Fruit fly (Drosophila melanogaster): ENCODE results near the gene Lectin-galC1.

Gene Lectin-galC1

dm6 chr2L:19393703-19394210, 23.5 kb upstream of the Lectin-galC1 start, which contains the start of gene CG31798:
CG31798 (plus strand) TSS chr2L:19394160.
- TF ChIP-seq ttk (optimal IDR thresholded peaks at IDR 0.05) (no peak), Myc (optimal IDR thresholded peaks at IDR 0.05) (no peak), Sin3A (optimal IDR thresholded peaks at IDR 0.05) (no peak), insv (optimal IDR thresholded peaks at IDR 0.05) (no peak), h (optimal IDR thresholded peaks at IDR 0.05) (no peak), psq (optimal IDR thresholded peaks at IDR 0.05) (no peak)

DNA sequence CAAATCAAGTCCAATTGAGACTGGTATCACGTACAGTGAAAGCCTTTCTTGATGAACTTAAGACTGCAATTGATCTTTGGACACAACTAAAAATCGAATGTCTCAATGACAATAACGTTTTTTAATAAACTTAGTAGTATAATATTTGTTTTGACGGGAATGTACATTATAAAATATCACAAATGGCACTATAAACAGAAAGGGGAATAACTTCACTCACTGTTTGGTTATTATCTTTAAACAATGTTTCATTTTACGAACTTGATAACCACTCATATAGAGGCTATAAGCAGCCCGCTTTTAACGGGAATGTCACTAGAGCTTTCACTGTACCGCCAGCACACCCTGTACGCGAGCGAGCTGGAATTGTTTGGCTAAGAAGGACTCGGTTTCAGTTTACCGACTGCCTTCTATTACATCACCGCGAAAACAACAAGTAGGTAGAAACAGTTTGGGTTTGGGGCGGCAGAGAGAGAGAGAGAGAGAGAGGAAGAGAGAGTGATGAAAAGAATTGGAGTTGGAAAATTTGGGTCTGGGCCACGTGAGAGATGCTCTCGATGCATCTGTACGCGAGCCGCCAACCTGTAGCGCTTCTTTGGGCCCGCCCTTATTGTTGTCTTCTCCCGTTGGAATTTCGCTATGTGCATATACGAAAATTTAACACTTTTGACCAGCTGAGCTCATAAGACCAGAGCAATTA, 19.5 kb upstream of the Lectin-galC1 start:
- TF ChIP-seq psq (optimal IDR thresholded peaks at IDR 0.05) (no peak), Myc (optimal IDR thresholded peaks at IDR 0.05) (no peak), h (optimal IDR thresholded peaks at IDR 0.05) (no peak), Sin3A (optimal IDR thresholded peaks at IDR 0.05) (no peak), insv (optimal IDR thresholded peaks at IDR 0.05) (no peak), ttk (optimal IDR thresholded peaks at IDR 0.05) (no peak)

DNA sequence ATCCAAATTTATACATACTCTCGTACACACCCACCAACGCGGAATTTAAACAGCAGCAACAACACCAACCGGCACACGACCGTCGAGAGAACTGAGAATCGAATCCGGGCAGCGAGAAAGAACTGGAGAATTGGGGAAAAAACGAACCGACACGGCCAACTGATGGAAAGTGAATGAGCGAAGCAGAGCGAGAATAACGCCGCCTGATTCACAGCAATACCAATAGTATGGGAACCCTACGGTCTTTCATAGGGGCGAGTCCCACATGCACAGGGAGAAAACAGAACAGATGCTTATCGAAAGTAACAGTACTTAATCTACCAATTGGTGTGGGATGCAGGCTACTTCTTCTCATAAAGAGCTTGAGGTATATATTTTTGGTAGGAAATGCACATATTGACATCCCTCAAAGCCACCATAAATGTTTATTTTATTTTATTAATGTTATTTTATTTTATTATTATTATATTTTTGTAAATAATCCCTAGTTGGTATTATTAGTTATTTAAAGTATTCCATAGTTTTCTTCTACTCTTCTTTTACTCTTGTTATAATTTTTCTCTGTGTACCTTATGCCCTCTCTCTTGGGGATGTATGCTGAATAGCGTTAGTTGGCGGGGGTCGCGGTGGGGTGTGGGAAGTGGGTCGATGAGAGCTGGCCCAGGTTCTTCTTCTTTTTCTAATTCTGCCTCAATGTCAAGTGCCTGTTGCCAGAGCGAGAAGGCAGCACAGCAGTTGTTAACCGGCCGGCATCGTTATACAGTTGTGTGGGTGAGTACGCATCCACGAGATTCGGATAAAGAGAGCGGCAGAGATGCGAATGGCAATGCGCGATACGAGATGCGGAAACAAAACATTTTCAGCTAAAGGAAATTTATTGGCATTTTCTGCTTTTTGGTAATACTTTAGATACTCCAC, 18.7 kb upstream of the Lectin-galC1 start, which contains the start of gene CG17544:
Gene CG17544 (minus strand): TSS at position 177 of the 918 bp plus-strand sequence.
- TF ChIP-seq Myc (optimal IDR thresholded peaks at IDR 0.05) (no peak), insv (optimal IDR thresholded peaks at IDR 0.05) (no peak), Sin3A (optimal IDR thresholded peaks at IDR 0.05) (no peak), h (optimal IDR thresholded peaks at IDR 0.05) (no peak), ttk (optimal IDR thresholded peaks at IDR 0.05) (no peak), psq (optimal IDR thresholded peaks at IDR 0.05) (no peak)

DNA sequence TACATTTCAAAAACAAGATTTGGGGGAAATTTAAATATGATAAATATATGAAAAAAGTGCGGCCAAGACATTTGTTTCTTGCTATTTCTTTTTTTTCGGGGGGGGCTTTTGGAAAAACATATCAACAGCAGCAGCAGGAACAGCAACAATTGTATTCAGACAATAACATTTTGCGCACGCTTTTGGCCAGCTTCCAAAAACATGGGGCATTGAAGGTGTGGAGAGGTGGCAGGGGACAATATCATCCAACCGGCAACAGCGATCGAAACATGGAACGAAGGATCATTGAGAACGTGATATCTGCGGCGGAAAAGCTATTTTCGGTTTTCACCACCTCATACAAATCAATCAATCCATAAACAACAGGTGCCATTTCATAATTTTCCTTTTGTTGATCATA, 15.3 kb upstream of the Lectin-galC1 start:
- no peak for TF ChIP-seq ttk (optimal IDR thresholded peaks at IDR 0.05)
- TF ChIP-seq Sin3A (optimal IDR thresholded peaks at IDR 0.05): no peak
- no peak for TF ChIP-seq psq (optimal IDR thresholded peaks at IDR 0.05)
- no peak for TF ChIP-seq h (optimal IDR thresholded peaks at IDR 0.05)
- no peak for TF ChIP-seq Myc (optimal IDR thresholded peaks at IDR 0.05)
- no peak for TF ChIP-seq insv (optimal IDR thresholded peaks at IDR 0.05)

DNA sequence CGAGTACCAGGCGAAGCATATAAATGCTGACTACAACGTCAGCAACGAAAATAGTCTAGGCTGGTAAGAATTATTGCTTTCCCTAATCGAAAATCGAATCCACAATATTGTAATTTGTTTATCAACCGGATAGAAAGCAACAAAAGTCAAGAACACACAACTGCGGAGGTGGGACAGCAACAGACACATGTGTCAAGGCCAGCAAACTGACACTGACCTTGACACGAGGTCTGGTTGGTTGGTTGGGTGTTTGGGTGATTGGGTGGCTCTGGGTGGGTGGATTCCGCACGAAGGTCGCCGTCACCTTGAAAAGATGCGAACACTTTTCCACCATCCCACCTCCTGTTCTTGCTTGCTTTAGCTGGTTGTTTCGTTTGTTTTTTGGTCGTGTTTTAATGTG, 14.6 kb upstream of the Lectin-galC1 start:
- no peak for TF ChIP-seq h (optimal IDR thresholded peaks at IDR 0.05)
- no peak for TF ChIP-seq Sin3A (optimal IDR thresholded peaks at IDR 0.05)
- no peak for TF ChIP-seq insv (optimal IDR thresholded peaks at IDR 0.05)
- TF ChIP-seq ttk (optimal IDR thresholded peaks at IDR 0.05): no peak
- TF ChIP-seq psq (optimal IDR thresholded peaks at IDR 0.05): no peak
- no peak for TF ChIP-seq Myc (optimal IDR thresholded peaks at IDR 0.05)

- TF ChIP-seq h (optimal IDR thresholded peaks at IDR 0.05): no peak
- TF ChIP-seq psq (optimal IDR thresholded peaks at IDR 0.05): no peak
- no peak for TF ChIP-seq Sin3A (optimal IDR thresholded peaks at IDR 0.05)
Observed at dm6 chr2L:19403398-19403797, 13.8 kb upstream of the Lectin-galC1 start.

- TF ChIP-seq Myc (optimal IDR thresholded peaks at IDR 0.05) (no peak), h (optimal IDR thresholded peaks at IDR 0.05) (no peak), Sin3A (optimal IDR thresholded peaks at IDR 0.05) (no peak), psq (optimal IDR thresholded peaks at IDR 0.05) (no peak), insv (optimal IDR thresholded peaks at IDR 0.05) (no peak), ttk (optimal IDR thresholded peaks at IDR 0.05) (no peak)
Observed at dm6 chr2L:19404804-19405203, 12.4 kb upstream of the Lectin-galC1 start.

- TF ChIP-seq Myc (optimal IDR thresholded peaks at IDR 0.05) (no peak), insv (optimal IDR thresholded peaks at IDR 0.05) (no peak)
Observed at dm6 chr2L:19405685-19406357, 11.4 kb upstream of the Lectin-galC1 start.

DNA sequence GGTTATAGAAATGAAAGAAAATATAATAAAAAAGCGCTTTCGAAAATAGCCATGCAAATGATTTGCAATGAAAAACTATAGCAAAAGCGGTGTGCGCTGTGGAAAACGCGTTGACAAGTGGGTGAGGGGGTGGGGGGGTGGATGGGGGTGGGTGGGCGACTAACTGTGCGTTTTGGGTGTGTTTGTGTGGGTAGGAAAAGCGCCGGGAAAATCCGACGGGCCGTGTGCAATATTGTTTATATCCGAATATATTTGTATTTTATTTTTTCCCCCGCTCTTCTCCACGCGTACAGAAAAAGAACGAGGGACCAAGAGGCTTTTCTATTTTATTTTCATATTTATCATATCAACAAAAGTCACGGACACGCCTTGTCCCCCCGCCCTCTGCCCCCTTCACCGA, 10.8 kb upstream of the Lectin-galC1 start:
- no peak for TF ChIP-seq Myc (optimal IDR thresholded peaks at IDR 0.05)
- no peak for TF ChIP-seq h (optimal IDR thresholded peaks at IDR 0.05)
- TF ChIP-seq ttk (optimal IDR thresholded peaks at IDR 0.05): no peak
- no peak for TF ChIP-seq psq (optimal IDR thresholded peaks at IDR 0.05)
- TF ChIP-seq insv (optimal IDR thresholded peaks at IDR 0.05): no peak

DNA sequence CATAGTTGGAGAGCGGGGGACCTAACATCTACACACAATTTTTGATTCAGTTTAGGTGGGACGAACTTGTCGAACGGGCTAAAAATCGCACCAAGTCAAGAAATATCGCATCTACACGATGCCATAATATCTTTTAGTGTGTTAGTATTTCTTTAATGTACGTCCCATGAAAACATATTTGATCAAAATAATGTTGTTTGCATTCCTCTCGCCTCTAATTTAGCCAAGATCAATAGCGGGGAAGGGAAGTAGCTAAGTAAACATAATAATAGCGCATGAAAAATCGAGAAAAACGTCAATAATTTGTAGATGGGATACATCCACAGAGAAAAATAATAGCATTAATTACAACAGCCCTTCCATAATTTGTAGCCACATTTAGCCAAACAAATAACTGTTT, 5.3 kb upstream of the Lectin-galC1 start:
- TF ChIP-seq ttk (optimal IDR thresholded peaks at IDR 0.05) (no peak), h (optimal IDR thresholded peaks at IDR 0.05) (no peak), insv (optimal IDR thresholded peaks at IDR 0.05) (no peak), psq (optimal IDR thresholded peaks at IDR 0.05) (no peak), Sin3A (optimal IDR thresholded peaks at IDR 0.05) (no peak), Myc (optimal IDR thresholded peaks at IDR 0.05) (no peak)

- TF ChIP-seq Sin3A (optimal IDR thresholded peaks at IDR 0.05) (no peak), Myc (optimal IDR thresholded peaks at IDR 0.05) (no peak), insv (optimal IDR thresholded peaks at IDR 0.05) (no peak), psq (optimal IDR thresholded peaks at IDR 0.05) (no peak), h (optimal IDR thresholded peaks at IDR 0.05) (no peak), ttk (optimal IDR thresholded peaks at IDR 0.05) (no peak)
Observed at dm6 chr2L:19413118-19413893, 3.9 kb upstream of the Lectin-galC1 start.
